Fruit fly (Drosophila melanogaster): ENCODE results near the gene eff.
A peak's percentile ranks its signal among the peaks of the same experiment; 100 is the strongest.

The eff gene

DNA sequence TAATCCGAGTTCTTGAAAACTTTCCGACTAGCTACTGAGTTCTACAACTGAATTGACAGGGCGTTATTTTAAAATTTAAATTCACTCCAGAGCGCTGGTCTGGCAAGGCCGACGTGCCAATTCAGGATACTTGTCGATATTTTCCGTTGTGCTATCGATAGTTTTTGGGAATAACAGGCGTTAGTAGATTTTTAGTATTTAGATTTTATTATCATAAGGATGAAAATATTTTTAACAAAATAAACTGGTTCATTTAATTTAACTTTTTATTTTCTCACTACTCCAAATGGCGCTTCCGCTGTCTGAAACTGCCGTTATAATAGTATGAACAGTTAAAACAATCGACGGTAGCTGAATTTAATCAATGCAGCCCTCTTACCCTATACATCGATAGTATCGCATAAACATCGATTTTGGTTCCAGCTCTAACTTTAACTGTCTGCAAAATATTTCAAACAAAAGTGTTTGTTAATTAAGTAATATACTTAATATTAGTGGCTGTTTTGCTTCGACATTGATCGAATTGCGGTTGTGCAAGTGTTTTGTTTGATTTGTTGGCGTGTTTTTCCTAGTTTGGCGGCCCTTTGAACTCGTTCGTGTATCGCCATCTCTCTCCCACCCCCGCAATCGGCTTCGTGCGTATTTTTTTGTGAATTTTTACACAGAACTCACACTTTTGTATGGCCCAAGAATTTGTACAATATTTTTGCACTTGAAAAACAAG lies at the start of gene eff, which contains the start of gene jvl:
Gene eff, minus strand, starts transcription at position 128 of the 724 bp plus-strand sequence.
Gene jvl, plus strand, starts transcription at position 391 of the 724 bp plus-strand sequence.
- TF ChIP-seq Ets21C (GFP tag; optimal IDR thresholded peaks at IDR 0.05): peak; percentile 61
- no peak for TF ChIP-seq Gug (GFP tag; IDR thresholded peaks at IDR 0.05)
- TF ChIP-seq lz (GFP tag; optimal IDR thresholded peaks at IDR 0.05): peak; percentile 42
- no peak for TF ChIP-seq CG6276 (GFP tag; optimal IDR thresholded peaks at IDR 0.05)
- peak; percentile 62 for TF ChIP-seq Smox (GFP tag; optimal IDR thresholded peaks at IDR 0.05)
- TF ChIP-seq acj6 (GFP tag; optimal IDR thresholded peaks at IDR 0.05): peak; percentile 39
- TF ChIP-seq achi (GFP tag; optimal IDR thresholded peaks at IDR 0.05): no peak
- TF ChIP-seq esn (GFP tag; optimal IDR thresholded peaks at IDR 0.05): peak; percentile 64
- peak; percentile 78 for TF ChIP-seq Eip78C (GFP tag)
- TF ChIP-seq CG6792 (GFP tag; optimal IDR thresholded peaks at IDR 0.05): no peak
- no peak for TF ChIP-seq CG3032 (tag; optimal IDR thresholded peaks at IDR 0.05)
- no peak for TF ChIP-seq Lpt (GFP tag; optimal IDR thresholded peaks at IDR 0.05)
- TF ChIP-seq CG10631 (GFP tag; optimal IDR thresholded peaks at IDR 0.05): peak; percentile 22
- TF ChIP-seq Eip93F (GFP tag; optimal IDR thresholded peaks at IDR 0.05): peak; percentile 18
- no peak for TF ChIP-seq CG4318 (GFP tag; optimal IDR thresholded peaks at IDR 0.05)
- TF ChIP-seq CG9139 (GFP tag; optimal IDR thresholded peaks at IDR 0.05): no peak
- peak; percentile 21 for TF ChIP-seq topi (GFP tag; optimal IDR thresholded peaks at IDR 0.05)
- TF ChIP-seq spab (GFP tag; optimal IDR thresholded peaks at IDR 0.05): no peak
- no peak for TF ChIP-seq CG6808 (GFP tag; optimal IDR thresholded peaks at IDR 0.05)
- TF ChIP-seq Sox102F (GFP tag; optimal IDR thresholded peaks at IDR 0.05): peak; percentile 46
- no peak for TF ChIP-seq CG16779 (tag; optimal IDR thresholded peaks at IDR 0.05)
- TF ChIP-seq dac (GFP tag; optimal IDR thresholded peaks at IDR 0.05): no peak
- TF ChIP-seq CG8632 (GFP tag; optimal IDR thresholded peaks at IDR 0.05): no peak
- TF ChIP-seq Hr4 (GFP tag; optimal IDR thresholded peaks at IDR 0.05): peak; percentile 50
- TF ChIP-seq Met (GFP tag; optimal IDR thresholded peaks at IDR 0.05): peak; percentile 51
- TF ChIP-seq cyc (GFP tag; optimal IDR thresholded peaks at IDR 0.05): peak; percentile 29
- TF ChIP-seq vri (GFP tag; optimal IDR thresholded peaks at IDR 0.05): peak; percentile 34
- peak; percentile 38 for TF ChIP-seq CG6854 (GFP tag; optimal IDR thresholded peaks at IDR 0.05)
- peak; percentile 44 for TF ChIP-seq CG31627 (GFP tag; optimal IDR thresholded peaks at IDR 0.05)
- peak; percentile 33 for TF ChIP-seq Hr39 (GFP tag; optimal IDR thresholded peaks at IDR 0.05)
- peak; percentile 7 for TF ChIP-seq Sox14 (GFP tag; optimal IDR thresholded peaks at IDR 0.05)
- peak; percentile 58 for TF ChIP-seq pdm3 (GFP tag; optimal IDR thresholded peaks at IDR 0.05)
- TF ChIP-seq CG11762 (GFP tag; optimal IDR thresholded peaks at IDR 0.05; ENCODE audit: insufficient read depth): no peak
- no peak for TF ChIP-seq fkh (GFP tag; optimal IDR thresholded peaks at IDR 0.05)
- no peak for TF ChIP-seq CG7368 (GFP tag; optimal IDR thresholded peaks at IDR 0.05)
- peak; percentile 29 for TF ChIP-seq CG3919 (GFP tag; optimal IDR thresholded peaks at IDR 0.05)
- TF ChIP-seq Blimp-1 (GFP tag; optimal IDR thresholded peaks at IDR 0.05): no peak
- peak; percentile 56; the same call in 2 of the 3 replicates for TF ChIP-seq eg (GFP tag; IDR thresholded peaks at IDR 0.05)
- peak; percentile 87 for TF ChIP-seq svp (GFP tag)
- TF ChIP-seq OdsH (GFP tag; optimal IDR thresholded peaks at IDR 0.05): peak; percentile 4

DNA sequence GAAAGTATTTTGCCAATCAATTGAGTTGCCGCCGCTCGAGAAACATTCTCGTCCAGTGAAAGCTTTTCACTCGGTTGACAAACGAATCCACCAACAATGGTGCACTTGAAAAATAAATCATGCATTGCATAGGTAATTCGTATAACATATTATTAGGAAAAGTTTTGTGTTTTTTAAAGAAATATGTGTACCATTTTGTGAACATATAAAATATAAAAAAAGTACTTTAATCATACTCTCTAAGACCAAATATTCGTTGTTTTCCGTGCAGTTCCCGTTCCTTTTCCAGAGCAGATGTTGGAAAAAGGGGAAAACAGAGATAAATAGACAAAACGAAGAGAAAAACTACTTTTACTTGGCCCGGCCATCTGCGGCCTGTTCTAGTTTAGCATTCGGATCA lies 45.5 kb upstream of the eff start:
- TF ChIP-seq CG10631 (GFP tag; optimal IDR thresholded peaks at IDR 0.05) (peak; percentile 6), CG15336 (GFP tag; IDR thresholded peaks at IDR 0.05) (no peak; the same call in 1 of the 2 replicates), Gug (GFP tag; IDR thresholded peaks at IDR 0.05) (no peak), CG11902 (GFP tag; optimal IDR thresholded peaks at IDR 0.05) (no peak), spab (GFP tag; optimal IDR thresholded peaks at IDR 0.05) (no peak), ss (GFP tag; optimal IDR thresholded peaks at IDR 0.05) (no peak), Eip75B (GFP tag; optimal IDR thresholded peaks at IDR 0.05) (no peak), eg (GFP tag; IDR thresholded peaks at IDR 0.05) (no peak), net (GFP tag; optimal IDR thresholded peaks at IDR 0.05) (no peak), dsx (GFP tag; optimal IDR thresholded peaks at IDR 0.05; ENCODE audit: poor library complexity, severe bottlenecking) (no peak), CG8119 (GFP tag; IDR thresholded peaks at IDR 0.05) (peak; percentile 54; the same call in 2 of the 3 replicates), topi (GFP tag; optimal IDR thresholded peaks at IDR 0.05) (no peak), salr (GFP tag; optimal IDR thresholded peaks at IDR 0.05) (peak in 1 of 2 experiments; percentile 19), fd59A (GFP tag; optimal IDR thresholded peaks at IDR 0.05) (no peak), CG6808 (GFP tag; optimal IDR thresholded peaks at IDR 0.05) (no peak), Ets21C (GFP tag; optimal IDR thresholded peaks at IDR 0.05) (no peak), cyc (GFP tag; optimal IDR thresholded peaks at IDR 0.05) (no peak), Sox102F (GFP tag; optimal IDR thresholded peaks at IDR 0.05) (no peak), CG3919 (GFP tag; optimal IDR thresholded peaks at IDR 0.05) (no peak), CG6792 (GFP tag; optimal IDR thresholded peaks at IDR 0.05) (no peak), Hr4 (GFP tag; optimal IDR thresholded peaks at IDR 0.05) (peak; percentile 20)
